Worm (Caenorhabditis elegans) whole organism, L1 larva: ENCODE data around the gene pig-1.

Source experiments
- fkh-8 ChIP-seq: sonication (generic microtip); optimal IDR thresholded peaks from 2 replicates; lab custom pipeline; 2016; ENCODE audit warnings: mild to moderate bottlenecking, missing genetic modification characterization, missing compliant biosample characterization
- fos-1 ChIP-seq: fragments of 150-350 bp; optimal IDR thresholded peaks from 2 replicates; lab custom pipeline; 2014; ENCODE audit warnings: missing biosample characterization, missing genetic modification characterization
- lin-14 ChIP-seq: fragments of 200-800 bp; sonication (Bioruptor generic); optimal IDR thresholded peaks from 2 replicates; lab custom pipeline; 2018; ENCODE audit warnings: mild to moderate bottlenecking, missing genetic modification characterization, moderate library complexity, missing compliant biosample characterization
- lir-3 ChIP-seq: sonication (generic microtip); optimal IDR thresholded peaks from 2 replicates; lab custom pipeline; 2016; ENCODE audit warnings: mild to moderate bottlenecking, missing genetic modification characterization, moderate library complexity, missing compliant biosample characterization; ENCODE audit not compliant: poor library complexity
- nhr-12 ChIP-seq: sonication (generic microtip); optimal IDR thresholded peaks from 2 replicates; lab custom pipeline; 2017; ENCODE audit warnings: missing biosample characterization, missing genetic modification characterization
- nhr-237 ChIP-seq: fragments of 150-350 bp; optimal IDR thresholded peaks from 2 replicates; lab custom pipeline; 2014; ENCODE audit warnings: missing biosample characterization, missing genetic modification characterization

ce11 chrIV:531835-532234 lies 12.6 kb upstream of the pig-1 start, which contains the start of gene glt-7:
- no peak for TF ChIP-seq fkh-8 (tag; lab: Kevin White, UChicago)
- TF ChIP-seq nhr-237 = no peak
- TF ChIP-seq lir-3 (tag; lab: Kevin White, UChicago) = no peak
- no peak for TF ChIP-seq lin-14 (GFP tag; lab: Kevin White, UChicago)
- no peak for TF ChIP-seq nhr-12 (tag; lab: Kevin White, UChicago)
- no peak for TF ChIP-seq fos-1 (tag; lab: Kevin White, UChicago)
